Worm (Caenorhabditis elegans): ENCODE data around the gene F46G10.1.

DNA sequence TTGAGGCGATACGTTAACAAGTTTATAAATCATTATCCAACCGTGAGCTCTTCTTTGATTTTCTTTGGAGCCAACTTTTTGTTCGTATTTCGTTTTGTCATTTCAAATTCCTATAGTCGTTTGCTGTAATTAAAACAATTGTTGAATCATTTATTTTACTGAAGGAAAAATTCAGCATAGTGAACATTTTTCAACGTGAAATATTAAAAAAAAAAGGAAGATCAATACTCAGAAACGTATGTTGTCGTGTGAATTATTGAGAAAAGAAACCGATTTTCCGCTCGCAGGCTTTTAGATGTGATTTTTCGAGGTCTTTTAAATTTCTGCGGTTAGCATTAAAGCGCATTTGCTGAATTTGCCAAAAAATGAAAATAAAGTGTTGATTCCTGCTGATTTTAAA lies 32.7 kb downstream of the F46G10.1 start, which contains the start of gene phf-33:
- no peak for TF ChIP-seq ztf-4 (tag; optimal IDR thresholded peaks at IDR 0.05)
- TF ChIP-seq mdl-1 (tag; optimal IDR thresholded peaks at IDR 0.05): no peak
- no peak for TF ChIP-seq nhr-237 (tag; optimal IDR thresholded peaks at IDR 0.05)

All from whole organism, L2 larva.